Fruit fly (Drosophila melanogaster) whole organism: Measurements from ENCODE around the gene CG42713.

Source experiments
- CG8478 ChIP-seq: fragments of >200 bp; optimal IDR thresholded peaks from 2 replicates; lab custom pipeline; 2018; ENCODE audit warnings: inconsistent platforms
- Dll ChIP-seq: fragments of >200 bp; optimal IDR thresholded peaks from 2 replicates; lab custom pipeline; 2017
- EcR ChIP-seq, 2 experiments: fragments of >200 bp; optimal IDR thresholded peaks; 2 replicates each; lab custom pipeline; 2017; ENCODE audit warnings: missing biosample characterization in 2 of 2, missing genetic modification characterization in 2 of 2, missing genetic modification reagents in 2 of 2
- pan ChIP-seq: fragments of >200 bp; optimal IDR thresholded peaks from 2 replicates; lab custom pipeline; 2017
- psq ChIP-seq: fragments of >200 bp; optimal IDR thresholded peaks from 2 replicates; lab custom pipeline; 2017
- usp ChIP-seq: fragments of >200 bp; optimal IDR thresholded peaks from 2 replicates; lab custom pipeline; 2017; ENCODE audit warnings: missing biosample characterization, missing genetic modification characterization, mixed read lengths

- TF ChIP-seq psq (lab: Kevin White, UChicago) (no peak), EcR (GFP tag; optimal IDR thresholded peaks at IDR 0.05; lab: Kevin White, UChicago) (no peak), pan (lab: Kevin White, UChicago) (no peak), Dll (no peak), usp (GFP tag; lab: Kevin White, UChicago) (no peak), CG8478 (lab: Kevin White, UChicago) (no peak)
Observed at dm6 chr2L:8871677-8872076, 19.6 kb upstream of the CG42713 start.
